Fruit fly (Drosophila melanogaster): ENCODE measurements around the gene Raf.

The Raf gene

dm6 chrX:2318369-2318768 lies 23.1 kb downstream of the Raf start (continued):
- TF ChIP-seq CG42726 (GFP tag; IDR thresholded peaks at IDR 0.05; ENCODE audit: partially characterized antibody): no peak
- TF ChIP-seq cato (GFP tag; optimal IDR thresholded peaks at IDR 0.05; ENCODE audit: borderline replicate concordance): no peak
- TF ChIP-seq fd3F (GFP tag; optimal IDR thresholded peaks at IDR 0.05): no peak
- no peak for TF ChIP-seq Dp (GFP tag; optimal IDR thresholded peaks at IDR 0.05)
- no peak for TF ChIP-seq CkIIα-i1 (GFP tag; IDR thresholded peaks at IDR 0.05)
- no peak for TF ChIP-seq Sox100B (GFP tag; optimal IDR thresholded peaks at IDR 0.05)
- no peak for TF ChIP-seq CG13624 (GFP tag; optimal IDR thresholded peaks at IDR 0.05)
- TF ChIP-seq Optix (GFP tag; IDR thresholded peaks at IDR 0.05): peak; percentile 78
- TF ChIP-seq fu2 (GFP tag; optimal IDR thresholded peaks at IDR 0.05): no peak
- no peak for TF ChIP-seq Lhr (GFP tag; optimal IDR thresholded peaks at IDR 0.05)
- peak; percentile 43; the same call in 1 of the 2 replicates for TF ChIP-seq CG11247 (GFP tag; IDR thresholded peaks at IDR 0.05)
- TF ChIP-seq CG3726 (GFP tag; IDR thresholded peaks at IDR 0.05): peak; percentile 72; the same call in 1 of the 3 replicates
- no peak for TF ChIP-seq sima (GFP tag; optimal IDR thresholded peaks at IDR 0.05)
- TF ChIP-seq CG14441 (GFP tag; IDR thresholded peaks at IDR 0.05): peak; percentile 74
- TF ChIP-seq pzg (GFP tag; optimal IDR thresholded peaks at IDR 0.05): no peak
- peak; percentile 64 for TF ChIP-seq gem (tag; optimal IDR thresholded peaks at IDR 0.05)
- TF ChIP-seq pnt (GFP tag; optimal IDR thresholded peaks at IDR 0.05): peak; percentile 77
- TF ChIP-seq ro (GFP tag; IDR thresholded peaks at IDR 0.05): peak; percentile 63; the same call in 1 of the 2 replicates
- no peak for TF ChIP-seq CG33557 (GFP tag; optimal IDR thresholded peaks at IDR 0.05)
- TF ChIP-seq CG6765 (GFP tag; optimal IDR thresholded peaks at IDR 0.05): no peak
- TF ChIP-seq Pdp1 (GFP tag; optimal IDR thresholded peaks at IDR 0.05): peak in 1 of 2 experiments; percentile 63
- TF ChIP-seq Jarid2 (GFP tag; optimal IDR thresholded peaks at IDR 0.05): no peak
- no peak for TF ChIP-seq maf-S (GFP tag; optimal IDR thresholded peaks at IDR 0.05)
- TF ChIP-seq Max (GFP tag; optimal IDR thresholded peaks at IDR 0.05): no peak
- no peak for TF ChIP-seq CG2116 (GFP tag; optimal IDR thresholded peaks at IDR 0.05)
- TF ChIP-seq CG3847 (GFP tag; IDR thresholded peaks at IDR 0.05): peak; percentile 40
- peak; percentile 41 for TF ChIP-seq ind (GFP tag; optimal IDR thresholded peaks at IDR 0.05)
- no peak for TF ChIP-seq abd-A (tag; optimal IDR thresholded peaks at IDR 0.05)
- TF ChIP-seq CG12744 (GFP tag; optimal IDR thresholded peaks at IDR 0.05): no peak
- TF ChIP-seq repo (GFP tag; optimal IDR thresholded peaks at IDR 0.05): no peak
- TF ChIP-seq Abd-B (GFP tag; optimal IDR thresholded peaks at IDR 0.05): peak; percentile 8
- peak; percentile 71 for TF ChIP-seq Rfx (GFP tag; IDR thresholded peaks at IDR 0.05)
- no peak; the same call in 1 of the 3 replicates for TF ChIP-seq jigr1 (GFP tag; IDR thresholded peaks at IDR 0.05)
- TF ChIP-seq CG15269 (tag; optimal IDR thresholded peaks at IDR 0.05): no peak
- peak; percentile 5 for TF ChIP-seq CG12659 (GFP tag; optimal IDR thresholded peaks at IDR 0.05)
- no peak for TF ChIP-seq zf30C (GFP tag; optimal IDR thresholded peaks at IDR 0.05)
- no peak for TF ChIP-seq Bdp1 (GFP tag; optimal IDR thresholded peaks at IDR 0.05)
- no peak for TF ChIP-seq insv (GFP tag; optimal IDR thresholded peaks at IDR 0.05)
- TF ChIP-seq chinmo (GFP tag; IDR thresholded peaks at IDR 0.05; ENCODE audit: partially characterized antibody): no peak
- no peak for TF ChIP-seq Mad (GFP tag; optimal IDR thresholded peaks at IDR 0.05)
- no peak for TF ChIP-seq CTCF (GFP tag; optimal IDR thresholded peaks at IDR 0.05)
- TF ChIP-seq pita (GFP tag; optimal IDR thresholded peaks at IDR 0.05): no peak
- no peak for TF ChIP-seq fd102C (GFP tag; optimal IDR thresholded peaks at IDR 0.05)
- no peak for TF ChIP-seq CG7928 (GFP tag; optimal IDR thresholded peaks at IDR 0.05)
- no peak for TF ChIP-seq Ravus (GFP tag; IDR thresholded peaks at IDR 0.05)
- TF ChIP-seq Ets97D (GFP tag; optimal IDR thresholded peaks at IDR 0.05): no peak
- TF ChIP-seq ssp (GFP tag; IDR thresholded peaks at IDR 0.05): peak; percentile 71
- TF ChIP-seq dati (GFP tag; IDR thresholded peaks at IDR 0.05): 0 out of 2 replicates have a peak, but pooled peaks have one; percentile 15
- no peak for TF ChIP-seq MBD-R2 (GFP tag; IDR thresholded peaks at IDR 0.05)
- no peak for TF ChIP-seq CG3838 (GFP tag; optimal IDR thresholded peaks at IDR 0.05)
- no peak for TF ChIP-seq Dll (GFP tag; IDR thresholded peaks at IDR 0.05; ENCODE audit: partially characterized antibody)
- TF ChIP-seq Ets65A (GFP tag): no peak
